Worm (Caenorhabditis elegans) whole organism, L1 larva: ENCODE results near the gene swt-4.

Experiments
- nhr-76 ChIP-seq: sonication (generic microtip); optimal IDR thresholded peaks from 2 replicates; lab custom pipeline; 2017; ENCODE audit warnings: missing biosample characterization, missing genetic modification characterization
- unc-62 ChIP-seq: fragments of 150-350 bp; optimal IDR thresholded peaks from 2 replicates; lab custom pipeline; 2014; ENCODE audit warnings: missing biosample characterization, missing genetic modification reagents, missing genetic modification characterization

- TF ChIP-seq unc-62 (GFP tag; lab: Kevin White, UChicago): no peak
- no peak for TF ChIP-seq nhr-76 (tag; lab: Kevin White, UChicago)
Measured at ce11 chrIII:10666640-10667039, 37.7 kb upstream of the swt-4 start.
